Worm (Caenorhabditis elegans) whole organism, L4/young adult: ENCODE results near the gene F25B4.8.

Experiments
- W03F9.2 ChIP-seq: fragments of 150-350 bp; optimal IDR thresholded peaks from 2 replicates; lab custom pipeline; 2014; ENCODE audit warnings: missing biosample characterization, missing genetic modification characterization
- dao-5 ChIP-seq: sonication (generic microtip); optimal IDR thresholded peaks from 2 replicates; lab custom pipeline; 2016; ENCODE audit warnings: missing genotype, missing genetic modification characterization, moderate library complexity, missing compliant biosample characterization
- him-1 ChIP-seq: sonication (generic microtip); optimal IDR thresholded peaks from 2 replicates; lab custom pipeline; 2016; ENCODE audit warnings: missing genotype, missing genetic modification reagents, missing genetic modification characterization, missing compliant biosample characterization

DNA sequence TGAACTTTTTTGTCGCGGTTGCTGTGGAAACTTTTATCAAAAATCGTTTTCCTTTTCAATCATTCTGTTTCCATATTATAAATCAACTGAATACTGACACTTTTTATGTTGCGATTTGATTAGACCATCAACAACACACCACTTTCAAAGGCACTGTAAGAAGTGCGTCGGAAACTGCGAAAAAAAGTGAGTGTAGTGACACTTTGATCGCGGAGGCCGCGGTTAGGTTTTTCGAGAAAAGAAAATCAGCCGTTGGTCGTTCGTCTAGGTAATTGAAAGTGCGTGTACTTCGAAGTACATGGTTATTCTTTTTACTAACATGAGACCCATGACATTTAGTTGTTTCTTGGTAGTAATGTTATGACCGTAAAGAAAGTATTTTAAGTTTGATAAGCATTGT is 4.1 kb upstream of the F25B4.8 start:
- no peak for TF ChIP-seq W03F9.2 (tag; lab: Kevin White, UChicago)
- TF ChIP-seq him-1 (tag; lab: Kevin White, UChicago), result no peak
- TF ChIP-seq dao-5 (tag; lab: Kevin White, UChicago), result no peak
